Fruit fly (Drosophila melanogaster): ENCODE results near the gene Jon65Aii.

Gene Jon65Aii

dm6 chr3L:6094697-6095096 is 42.6 kb downstream of the Jon65Aii start, which contains the start of the genes CG10467 and loj (continued):
- TF ChIP-seq dm (GFP tag; optimal IDR thresholded peaks at IDR 0.05), result peak; percentile 66
- peak; percentile 60 for TF ChIP-seq Atf-2 (GFP tag; optimal IDR thresholded peaks at IDR 0.05)
- TF ChIP-seq CG9727 (GFP tag; optimal IDR thresholded peaks at IDR 0.05), result peak; percentile 96
- TF ChIP-seq trh (GFP tag; optimal IDR thresholded peaks at IDR 0.05), result peak; percentile 95
- TF ChIP-seq crp (GFP tag; optimal IDR thresholded peaks at IDR 0.05), result peak; percentile 91 to 97
- TF ChIP-seq Rx (GFP tag; IDR thresholded peaks at IDR 0.05), result peak; percentile 94
- peak; percentile 56 for TF ChIP-seq crc (GFP tag; optimal IDR thresholded peaks at IDR 0.05)
- TF ChIP-seq klu (GFP tag; IDR thresholded peaks at IDR 0.05), result peak; percentile 97
- peak; percentile 98 for TF ChIP-seq Gug (GFP tag; IDR thresholded peaks at IDR 0.05)
- peak; percentile 92 for TF ChIP-seq CG13123 (GFP tag; optimal IDR thresholded peaks at IDR 0.05)
- TF ChIP-seq CG6254 (GFP tag; optimal IDR thresholded peaks at IDR 0.05), result peak; percentile 80
- peak; percentile 92 for TF ChIP-seq ap (GFP tag; IDR thresholded peaks at IDR 0.05)
- TF ChIP-seq Nf-YC (tag; optimal IDR thresholded peaks at IDR 0.05), result peak; percentile 80
- TF ChIP-seq CG14014 (GFP tag; IDR thresholded peaks at IDR 0.05), result peak; percentile 97
- TF ChIP-seq row (GFP tag; IDR thresholded peaks at IDR 0.05), result peak; percentile 98
- peak; percentile 99 for TF ChIP-seq MBD-R2 (GFP tag; IDR thresholded peaks at IDR 0.05)
- peak; percentile 97 for TF ChIP-seq Fer3 (tag; optimal IDR thresholded peaks at IDR 0.05)
- TF ChIP-seq unc-4 (GFP tag; IDR thresholded peaks at IDR 0.05; ENCODE audit: partially characterized antibody), result peak; percentile 72
- TF ChIP-seq CG15011 (GFP tag; optimal IDR thresholded peaks at IDR 0.05), result peak; percentile 81
- TF ChIP-seq inv (GFP tag; IDR thresholded peaks at IDR 0.05; ENCODE audit: partially characterized antibody), result peak; percentile 64
- TF ChIP-seq tio (GFP tag; optimal IDR thresholded peaks at IDR 0.05), result peak; percentile 96
- TF ChIP-seq CG10543 (GFP tag; optimal IDR thresholded peaks at IDR 0.05), result peak; percentile 91
- TF ChIP-seq esg (GFP tag; conservative IDR thresholded peaks at IDR 0.05), result peak; percentile 98
- TF ChIP-seq wdn (GFP tag; IDR thresholded peaks at IDR 0.05), result peak; percentile 93
- no peak for TF ChIP-seq pan (optimal IDR thresholded peaks at IDR 0.05)
- peak in 1 of 2 experiments; percentile 96 for TF ChIP-seq pan (GFP tag; optimal IDR thresholded peaks at IDR 0.05 in 1 of 2, IDR thresholded peaks at IDR 0.05 in 1 of 2)
- peak; percentile 98 for TF ChIP-seq CG6272 (GFP tag; IDR thresholded peaks at IDR 0.05)
- TF ChIP-seq CG15479 (GFP tag; optimal IDR thresholded peaks at IDR 0.05), result peak; percentile 44
- peak; percentile 96 for TF ChIP-seq CG31441 (GFP tag; IDR thresholded peaks at IDR 0.05)
- TF ChIP-seq CG10959 (GFP tag; IDR thresholded peaks at IDR 0.05), result peak; percentile 94
- TF ChIP-seq Oli (tag; optimal IDR thresholded peaks at IDR 0.05), result peak; percentile 95
- TF ChIP-seq C15 (GFP tag; IDR thresholded peaks at IDR 0.05), result peak; percentile 87
- peak; percentile 99 for TF ChIP-seq Ptx1 (GFP tag; IDR thresholded peaks at IDR 0.05)
- TF ChIP-seq ttk (GFP tag; IDR thresholded peaks at IDR 0.05), result peak; percentile 98
- TF ChIP-seq eve (GFP tag; optimal IDR thresholded peaks at IDR 0.05), result no peak
- peak; percentile 47 for TF ChIP-seq CG9797 (GFP tag; optimal IDR thresholded peaks at IDR 0.05)
- peak; percentile 99 for TF ChIP-seq sisA (GFP tag; IDR thresholded peaks at IDR 0.05)
- peak; percentile 92 for TF ChIP-seq peb (GFP tag; IDR thresholded peaks at IDR 0.05)
- peak; percentile 91 for TF ChIP-seq ham (GFP tag; IDR thresholded peaks at IDR 0.05)
- TF ChIP-seq HLH3B (GFP tag; IDR thresholded peaks at IDR 0.05), result peak; percentile 97
- TF ChIP-seq NFAT (GFP tag; IDR thresholded peaks at IDR 0.05), result peak; percentile 97
- peak; percentile 98 for TF ChIP-seq sob (GFP tag; IDR thresholded peaks at IDR 0.05)
- TF ChIP-seq CG4707 (GFP tag; optimal IDR thresholded peaks at IDR 0.05), result peak; percentile 73
- peak; percentile 97 for TF ChIP-seq CG10366 (GFP tag; IDR thresholded peaks at IDR 0.05)
- TF ChIP-seq Hr78 (GFP tag; optimal IDR thresholded peaks at IDR 0.05), result no peak
- TF ChIP-seq CG11695 (GFP tag; IDR thresholded peaks at IDR 0.05), result peak; percentile 89
- TF ChIP-seq CG8089 (GFP tag; optimal IDR thresholded peaks at IDR 0.05), result peak; percentile 68
- peak; percentile 95 for TF ChIP-seq bcd (GFP tag; optimal IDR thresholded peaks at IDR 0.05)
- TF ChIP-seq CG9215 (GFP tag; IDR thresholded peaks at IDR 0.05), result peak; percentile 96
- peak; percentile 95 for TF ChIP-seq wor (GFP tag; IDR thresholded peaks at IDR 0.05)
- TF ChIP-seq Hmx (GFP tag; optimal IDR thresholded peaks at IDR 0.05), result peak; percentile 73
- peak; percentile 66 for TF ChIP-seq jumu (GFP tag; optimal IDR thresholded peaks at IDR 0.05)

Data from whole organism, embryonic.